Fruit fly (Drosophila melanogaster) whole organism, adult: Measurements from ENCODE around the gene spi.

Source experiments
- CG11617 ChIP-seq: fragments of 200-800 bp; sonication (Bioruptor generic); optimal IDR thresholded peaks from 2 replicates; lab custom pipeline; 2017; ENCODE audit warnings: mild to moderate bottlenecking, missing biosample characterization, missing genetic modification reagents, missing genetic modification characterization
- CG12768 ChIP-seq: fragments of 200-800 bp; sonication (Bioruptor generic); optimal IDR thresholded peaks from 2 replicates; lab custom pipeline; 2017; ENCODE audit warnings: missing biosample characterization, missing genetic modification characterization, mild to moderate bottlenecking, moderate library complexity, missing genetic modification reagents
- CG14711 ChIP-seq: fragments of 200-800 bp; sonication (Bioruptor generic); optimal IDR thresholded peaks from 2 replicates; lab custom pipeline; 2018; ENCODE audit warnings: missing biosample characterization, mild to moderate bottlenecking, missing genetic modification characterization, moderate library complexity
- CG5204 ChIP-seq: fragments of 200-800 bp; sonication (Bioruptor generic); optimal IDR thresholded peaks from 2 replicates; lab custom pipeline; 2016; ENCODE audit warnings: missing biosample characterization, missing genetic modification characterization
- CG7045 ChIP-seq: fragments of 200-800 bp; sonication (Bioruptor generic); optimal IDR thresholded peaks from 2 replicates; lab custom pipeline; 2017; ENCODE audit warnings: missing biosample characterization, mild to moderate bottlenecking, missing genetic modification characterization
- Clk ChIP-seq: fragments of 200-800 bp; sonication (Bioruptor generic); optimal IDR thresholded peaks from 2 replicates; lab custom pipeline; 2017; ENCODE audit warnings: missing biosample characterization, missing genetic modification characterization
- Hr96 ChIP-seq: fragments of 200-800 bp; sonication (Bioruptor generic); optimal IDR thresholded peaks from 2 replicates; lab custom pipeline; 2016; ENCODE audit warnings: missing biosample characterization, missing genetic modification characterization
- Mnt ChIP-seq: fragments of 200-800 bp; sonication (Bioruptor generic); optimal IDR thresholded peaks from 2 replicates; lab custom pipeline; 2016; ENCODE audit warnings: missing biosample characterization, mild to moderate bottlenecking, missing genetic modification characterization
- bab1 ChIP-seq: fragments of 200-800 bp; sonication (Bioruptor generic); optimal IDR thresholded peaks from 3 replicates; lab custom pipeline; 2019; ENCODE audit warnings: missing biosample characterization, mild to moderate bottlenecking, missing genetic modification characterization, moderate library complexity
- cnc ChIP-seq, 2 experiments: fragments of >200 bp; optimal IDR thresholded peaks; 2 replicates each; lab custom pipeline; 2017
- kay ChIP-seq: fragments of 200-800 bp; sonication (Bioruptor generic); peaks from one replicate; lab custom pipeline; 2016; ENCODE audit warnings: missing biosample characterization, missing genetic modification characterization, borderline replicate concordance
- ovo ChIP-seq: fragments of 200-800 bp; sonication (Bioruptor generic); optimal IDR thresholded peaks from 2 replicates; lab custom pipeline; 2016; ENCODE audit warnings: missing biosample characterization, missing genetic modification characterization
- pad ChIP-seq: fragments of 200-800 bp; sonication (Bioruptor generic); optimal IDR thresholded peaks from 3 replicates; lab custom pipeline; 2017; ENCODE audit warnings: missing biosample characterization, missing genetic modification characterization, mild to moderate bottlenecking, moderate library complexity, missing genetic modification reagents
- toe ChIP-seq: fragments of 200-800 bp; sonication (Bioruptor generic); optimal IDR thresholded peaks from 2 replicates; lab custom pipeline; 2016; ENCODE audit warnings: missing biosample characterization, missing genetic modification characterization

DNA sequence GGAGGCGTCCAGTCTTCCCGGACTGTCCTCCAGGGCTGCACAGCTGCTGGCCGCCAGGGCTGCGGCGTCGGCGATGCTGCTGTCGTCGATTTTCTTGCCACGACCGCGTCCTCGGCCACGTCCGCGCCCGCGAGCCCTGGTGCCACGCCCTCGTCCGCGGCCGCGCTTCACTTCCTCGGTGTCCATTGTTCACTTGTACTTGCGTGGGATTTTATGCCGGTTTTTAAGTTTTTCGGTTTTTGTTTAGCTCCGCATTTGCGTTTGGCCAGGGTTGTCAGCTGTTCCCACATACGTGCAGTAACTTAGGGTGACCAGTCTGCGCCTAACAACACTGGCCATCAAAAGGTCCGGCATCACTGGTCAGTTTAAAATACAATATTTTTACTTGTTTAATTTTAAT is 5.1 kb upstream of the spi start, which contains the start of gene Hakai:
- TF ChIP-seq toe (GFP tag; lab: Kevin White, UChicago): peak; percentile 74
- peak; percentile 65 for TF ChIP-seq CG12768
- peak; percentile 48 for TF ChIP-seq pad (GFP tag; lab: Kevin White, UChicago)
- no peak for TF ChIP-seq kay (GFP tag; lab: Kevin White, UChicago)
- peak; percentile 38 for TF ChIP-seq Mnt (GFP tag; lab: Kevin White, UChicago)
- peak; percentile 48 for TF ChIP-seq CG11617
- peak; percentile 27 for TF ChIP-seq Clk (GFP tag; lab: Kevin White, UChicago)
- TF ChIP-seq CG7045 (GFP tag; lab: Kevin White, UChicago): peak; percentile 67
- TF ChIP-seq bab1: peak; percentile 60
- TF ChIP-seq ovo (GFP tag; lab: Kevin White, UChicago): no peak
- peak; percentile 95 for TF ChIP-seq CG14711 (tag; lab: Kevin White, UChicago)
- TF ChIP-seq Hr96: peak; percentile 78
- TF ChIP-seq CG5204 (GFP tag; lab: Kevin White, UChicago): no peak
- no peak for TF ChIP-seq cnc (optimal IDR thresholded peaks at IDR 0.05; lab: Kevin White, UChicago)
